Worm (Caenorhabditis elegans) whole organism, young adult: ENCODE data around the gene acd-4.

ENCODE experiments used
- B0261.1 ChIP-seq: sonication (generic microtip); optimal IDR thresholded peaks from 2 replicates; lab custom pipeline; 2016; ENCODE audit warnings: mild to moderate bottlenecking, missing genetic modification characterization, moderate library complexity, missing compliant biosample characterization
- F10E7.11 ChIP-seq: sonication (generic microtip); optimal IDR thresholded peaks from 2 replicates; lab custom pipeline; 2017; ENCODE audit warnings: mild to moderate bottlenecking, missing genetic modification characterization, moderate library complexity, missing compliant biosample characterization
- F57C9.4 ChIP-seq: sonication (generic microtip); optimal IDR thresholded peaks from 2 replicates; lab custom pipeline; 2017; ENCODE audit warnings: mild to moderate bottlenecking, missing genetic modification characterization, missing compliant biosample characterization
- Y67H2A.10 ChIP-seq: fragments of 200-800 bp; sonication (Bioruptor generic); conservative IDR thresholded peaks from 2 replicates; pipeline ENCODE4 v1.3.6; 2022; ENCODE audit warnings: missing genetic modification reagents, missing genetic modification characterization, missing compliant biosample characterization
- ccch-3 ChIP-seq: fragments of 200-800 bp; sonication (Bioruptor generic); optimal IDR thresholded peaks from 2 replicates; lab custom pipeline; 2018; ENCODE audit warnings: mild to moderate bottlenecking, missing genetic modification characterization, missing compliant biosample characterization
- ceh-100 ChIP-seq: fragments of 200-800 bp; sonication (Bioruptor generic); IDR thresholded peaks from 2 replicates; pipeline ENCODE4 v1.3.6; 2022; ENCODE audit warnings: missing genetic modification reagents, missing genetic modification characterization, missing compliant biosample characterization
- hlh-26 ChIP-seq: fragments of 200-800 bp; sonication (Bioruptor generic); conservative IDR thresholded peaks from 2 replicates; pipeline ENCODE4 v1.3.6; 2022; ENCODE audit warnings: missing genetic modification reagents, missing genetic modification characterization, missing compliant biosample characterization
- lin-26 ChIP-seq: fragments of 200-800 bp; sonication (Bioruptor generic); IDR thresholded peaks from 2 replicates; pipeline ENCODE4 v1.3.6; 2022; ENCODE audit warnings: missing genetic modification reagents, missing genetic modification characterization, missing compliant biosample characterization
- lin-54 ChIP-seq: fragments of 200-800 bp; sonication (Bioruptor generic); optimal IDR thresholded peaks from 2 replicates; lab custom pipeline; 2018; ENCODE audit warnings: mild to moderate bottlenecking, missing genetic modification characterization, missing compliant biosample characterization
- nfya-1 ChIP-seq: sonication (generic microtip); optimal IDR thresholded peaks from 2 replicates; lab custom pipeline; 2017; ENCODE audit warnings: antibody characterized with exemption, missing compliant biosample characterization, missing genetic modification characterization, borderline replicate concordance; ENCODE audit not compliant: insufficient read depth
- nhr-179 ChIP-seq: sonication (generic microtip); optimal IDR thresholded peaks from 2 replicates; lab custom pipeline; 2016; ENCODE audit warnings: mild to moderate bottlenecking, missing genetic modification characterization, missing compliant biosample characterization
- rpc-1 ChIP-seq, 2 experiments: fragments of 150-350 bp in 1 of 2; sonication (generic microtip) in 1 of 2; optimal IDR thresholded peaks; 2 replicates each; lab custom pipeline; 2014 to 2018; ENCODE audit warnings: missing biosample characterization in 1 of 2, missing genetic modification characterization in 1 of 2, missing genetic modification reagents in 1 of 2, missing genotype in 1 of 2
- snpc-4 ChIP-seq, 5 experiments: fragments of 150-350 bp in 1 of 5; sonication (generic microtip) in 4 of 5; optimal IDR thresholded peaks; 2 replicates each; lab custom pipeline; 2014 to 2018; ENCODE audit warnings: missing genetic modification characterization in 5 of 5, missing biosample characterization in 3 of 5, antibody characterized with exemption in 2 of 5, mild to moderate bottlenecking in 2 of 5, missing compliant biosample characterization in 2 of 5, missing genotype in 2 of 5, moderate library complexity in 2 of 5, missing genetic modification reagents in 1 of 5
- unc-130 ChIP-seq: sonication (generic microtip); optimal IDR thresholded peaks from 2 replicates; lab custom pipeline; 2016; ENCODE audit warnings: missing genetic modification reagents, missing genetic modification characterization, missing compliant biosample characterization

ce11 chrV:8648251-8648650 is 10.2 kb downstream of the acd-4 start:
- no peak for TF ChIP-seq F10E7.11
- no peak for TF ChIP-seq ccch-3 (GFP tag; lab: Kevin White, UChicago)
- no peak for TF ChIP-seq nhr-179
- TF ChIP-seq B0261.1: no peak
- TF ChIP-seq Y67H2A.10: no peak
- TF ChIP-seq lin-54 (GFP tag; lab: Kevin White, UChicago): no peak
- no peak for TF ChIP-seq lin-26
- no peak for TF ChIP-seq F57C9.4 (tag; lab: Kevin White, UChicago)
- TF ChIP-seq nfya-1 (tag; lab: Kevin White, UChicago): no peak
- TF ChIP-seq ceh-100 (GFP tag; lab: Robert Waterston, UW): no peak
- TF ChIP-seq unc-130 (GFP tag; lab: Kevin White, UChicago): no peak
- TF ChIP-seq snpc-4 (GFP tag; optimal IDR thresholded peaks at IDR 0.05; lab: Kevin White, UChicago): no peak
- no peak for TF ChIP-seq snpc-4 (tag; optimal IDR thresholded peaks at IDR 0.05; lab: Kevin White, UChicago)
- no peak for TF ChIP-seq rpc-1 (optimal IDR thresholded peaks at IDR 0.05; lab: Kevin White, UChicago)
- no peak for TF ChIP-seq rpc-1 (tag; optimal IDR thresholded peaks at IDR 0.05; lab: Kevin White, UChicago)
- TF ChIP-seq hlh-26: no peak
